Worm (Caenorhabditis elegans) whole organism, early embryonic: ENCODE measurements around the gene T04F8.8.

Source experiments
- B0310.2 ChIP-seq: sonication (generic microtip); optimal IDR thresholded peaks from 2 replicates; lab custom pipeline; 2016; ENCODE audit warnings: mild to moderate bottlenecking, missing genetic modification characterization, missing compliant biosample characterization
- F13C5.2 ChIP-seq: sonication (generic microtip); optimal IDR thresholded peaks from 2 replicates; lab custom pipeline; 2017; ENCODE audit warnings: mild to moderate bottlenecking, missing genetic modification characterization, inconsistent platforms, missing compliant biosample characterization
- aly-1 ChIP-seq: sonication (generic microtip); optimal IDR thresholded peaks from 2 replicates; lab custom pipeline; 2016; ENCODE audit warnings: missing genetic modification characterization, missing compliant biosample characterization
- ama-1 ChIP-seq: fragments of 150-350 bp; optimal IDR thresholded peaks from 2 replicates; lab custom pipeline; 2014
- ets-7 ChIP-seq: sonication (generic microtip); optimal IDR thresholded peaks from 2 replicates; lab custom pipeline; 2016; ENCODE audit warnings: missing genotype, missing genetic modification characterization, missing compliant biosample characterization
- flt-1 ChIP-seq: fragments of 200-800 bp; sonication (Bioruptor generic); IDR thresholded peaks from 2 replicates; pipeline ENCODE4 v1.3.6; 2022; ENCODE audit warnings: missing genetic modification characterization, missing compliant biosample characterization
- hmbx-1 ChIP-seq: sonication (generic microtip); optimal IDR thresholded peaks from 2 replicates; lab custom pipeline; 2016; ENCODE audit warnings: mild to moderate bottlenecking, missing genetic modification characterization, missing compliant biosample characterization
- hmg-4 ChIP-seq: fragments of 200-800 bp; sonication (Bioruptor generic); optimal IDR thresholded peaks from 2 replicates; lab custom pipeline; 2018; ENCODE audit warnings: mild to moderate bottlenecking, missing genetic modification characterization, missing compliant biosample characterization
- scrt-1 ChIP-seq: fragments of 200-800 bp; sonication (Bioruptor generic); IDR thresholded peaks from 2 replicates; pipeline ENCODE4 v1.3.6; 2022; ENCODE audit warnings: missing genetic modification characterization, missing compliant biosample characterization
- sea-1 ChIP-seq: fragments of 200-800 bp; sonication (Bioruptor generic); conservative IDR thresholded peaks from 2 replicates; pipeline ENCODE4 v1.3.6; 2022; ENCODE audit warnings: missing genetic modification characterization, missing compliant biosample characterization
- tbx-11 ChIP-seq: fragments of 200-800 bp; sonication (Bioruptor generic); IDR thresholded peaks from 2 replicates; pipeline ENCODE4 v1.3.6; 2022; ENCODE audit warnings: missing genetic modification characterization, missing compliant biosample characterization
- tbx-37 ChIP-seq: fragments of 200-800 bp; sonication (Bioruptor generic); conservative IDR thresholded peaks from 2 replicates; pipeline ENCODE4 v1.3.6; 2022; ENCODE audit warnings: missing genetic modification reagents, missing genetic modification characterization, missing compliant biosample characterization
- tra-4 ChIP-seq: sonication (generic microtip); optimal IDR thresholded peaks from 2 replicates; lab custom pipeline; 2017; ENCODE audit warnings: missing genetic modification characterization, missing compliant biosample characterization

ce11 chrX:11664184-11664583, 16.9 kb downstream of the T04F8.8 start:
- TF ChIP-seq F13C5.2 (tag; lab: Kevin White, UChicago) (no peak), aly-1 (tag; lab: Kevin White, UChicago) (no peak), tbx-11 (GFP tag; lab: Robert Waterston, UW) (no peak), ama-1 (lab: Kevin White, UChicago) (no peak), hmg-4 (GFP tag; lab: Kevin White, UChicago) (no peak), tbx-37 (GFP tag; lab: Robert Waterston, UW) (no peak), sea-1 (GFP tag; lab: Robert Waterston, UW) (no peak), flt-1 (GFP tag; lab: Robert Waterston, UW) (no peak), ets-7 (tag; lab: Kevin White, UChicago) (no peak), B0310.2 (tag; lab: Kevin White, UChicago) (no peak), hmbx-1 (tag; lab: Kevin White, UChicago) (no peak), tra-4 (tag; lab: Kevin White, UChicago) (no peak), scrt-1 (GFP tag; lab: Robert Waterston, UW) (no peak)
